Worm (Caenorhabditis elegans): ENCODE measurements around the gene F48G7.12.

Gene F48G7.12

DNA sequence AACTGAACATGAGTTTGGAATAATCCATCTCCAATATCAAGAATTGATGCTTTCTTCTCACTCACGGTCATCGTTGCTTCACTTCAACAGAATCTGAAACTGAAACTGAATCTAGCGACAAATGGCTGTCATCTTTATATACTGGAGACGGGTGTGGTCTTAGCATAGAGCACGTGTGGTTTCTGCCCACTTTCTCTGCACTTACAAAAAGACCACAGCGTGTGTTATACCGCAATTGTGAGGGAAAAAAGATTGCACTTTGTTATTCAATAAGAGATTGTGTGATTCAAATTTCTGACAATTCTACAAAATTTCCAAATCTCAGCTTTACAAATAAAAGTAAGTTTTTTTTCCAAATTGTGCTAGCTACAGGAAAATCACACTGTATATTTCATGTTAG is at the start of gene F48G7.12:
Gene F48G7.12 (minus strand): TSS at position 101 of the 400 bp plus-strand sequence.
- TF ChIP-seq lin-11 (tag; optimal IDR thresholded peaks at IDR 0.05) (no peak), Y22D7AL.16 (tag; optimal IDR thresholded peaks at IDR 0.05) (no peak), ceh-6 (GFP tag; optimal IDR thresholded peaks at IDR 0.05) (no peak), hlh-30 (tag; optimal IDR thresholded peaks at IDR 0.05; ENCODE audit: insufficient read depth) (no peak), ceh-31 (tag; optimal IDR thresholded peaks at IDR 0.05) (no peak), sox-2 (GFP tag; IDR thresholded peaks at IDR 0.05) (no peak), pat-9 (tag; optimal IDR thresholded peaks at IDR 0.05) (no peak), elt-4 (tag; optimal IDR thresholded peaks at IDR 0.05) (no peak), ahr-1 (tag; optimal IDR thresholded peaks at IDR 0.05) (no peak)

DNA sequence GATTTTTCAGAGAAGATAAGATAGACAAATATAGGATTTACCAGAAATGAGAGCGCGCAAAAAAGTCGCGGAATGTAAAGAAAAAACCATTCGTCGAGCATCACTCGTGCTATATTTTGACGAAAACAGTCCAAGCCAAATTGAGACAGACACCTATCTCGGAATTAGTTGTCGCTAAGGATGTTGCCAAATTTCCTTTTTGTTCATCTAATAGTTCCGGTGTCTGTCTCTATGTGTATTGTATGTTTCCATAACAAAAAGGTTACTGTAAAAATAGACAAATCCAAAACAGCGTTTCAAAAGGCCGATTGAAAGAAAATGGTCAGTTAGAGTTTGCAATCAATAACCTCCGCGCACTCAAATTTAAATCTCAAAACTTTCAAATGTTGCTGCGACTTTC is 48.6 kb upstream of the F48G7.12 start, which contains the start of gene srj-53:
Gene srj-53 (minus strand): TSS at position 101 of the 400 bp plus-strand sequence.
- no peak for TF ChIP-seq lim-6 (tag; optimal IDR thresholded peaks at IDR 0.05)
- no peak for TF ChIP-seq ceh-18 (tag; optimal IDR thresholded peaks at IDR 0.05)
- no peak for TF ChIP-seq ceh-14 (tag; optimal IDR thresholded peaks at IDR 0.05)
- TF ChIP-seq C38D4.7 (GFP tag; optimal IDR thresholded peaks at IDR 0.05), result no peak
- no peak for TF ChIP-seq odd-2 (tag; optimal IDR thresholded peaks at IDR 0.05)
- no peak for TF ChIP-seq rnt-1 (tag; optimal IDR thresholded peaks at IDR 0.05)
- no peak for TF ChIP-seq ceh-30 (tag; optimal IDR thresholded peaks at IDR 0.05)
- TF ChIP-seq ets-4 (tag; optimal IDR thresholded peaks at IDR 0.05), result no peak
- TF ChIP-seq ceh-31 (tag; optimal IDR thresholded peaks at IDR 0.05), result no peak
- TF ChIP-seq ceh-45 (GFP tag; IDR thresholded peaks at IDR 0.05), result no peak
- no peak for TF ChIP-seq nhr-11 (tag; optimal IDR thresholded peaks at IDR 0.05)
- TF ChIP-seq unc-42 (tag; optimal IDR thresholded peaks at IDR 0.05), result no peak
- TF ChIP-seq T23F11.4 (GFP tag; optimal IDR thresholded peaks at IDR 0.05), result no peak
- no peak for TF ChIP-seq hlh-15 (tag; optimal IDR thresholded peaks at IDR 0.05)
- no peak for TF ChIP-seq ceh-34 (tag; optimal IDR thresholded peaks at IDR 0.05)
- no peak for TF ChIP-seq zip-5 (tag; optimal IDR thresholded peaks at IDR 0.05)
- TF ChIP-seq dve-1 (tag; optimal IDR thresholded peaks at IDR 0.05), result no peak
- TF ChIP-seq unc-86 (tag; optimal IDR thresholded peaks at IDR 0.05), result no peak

ce11 chrV:692720-693422 is 46.8 kb upstream of the F48G7.12 start, which contains the start of gene srx-4:
TSS of gene srx-4 (minus strand) at chrV:692770.
- no peak for TF ChIP-seq tbx-7 (tag; optimal IDR thresholded peaks at IDR 0.05)
- TF ChIP-seq sox-4 (tag; optimal IDR thresholded peaks at IDR 0.05), result no peak
- TF ChIP-seq nfya-1 (tag; optimal IDR thresholded peaks at IDR 0.05), result no peak

ce11 chrV:689538-689937 is 43.5 kb upstream of the F48G7.12 start:
- TF ChIP-seq mec-3 (tag; optimal IDR thresholded peaks at IDR 0.05; ENCODE audit: borderline replicate concordance) (no peak), nhr-232 (tag; optimal IDR thresholded peaks at IDR 0.05) (no peak), pag-3 (tag; optimal IDR thresholded peaks at IDR 0.05; ENCODE audit: borderline replicate concordance) (no peak), ref-2 (tag; optimal IDR thresholded peaks at IDR 0.05) (no peak), ceh-45 (GFP tag; IDR thresholded peaks at IDR 0.05) (no peak), pqm-1 (tag; optimal IDR thresholded peaks at IDR 0.05) (no peak)

ce11 chrV:687384-687783 is 41.4 kb upstream of the F48G7.12 start, which contains the start of gene H25P19.1:
TSS of gene H25P19.1 (plus strand) at chrV:687684.
- TF ChIP-seq ceh-48 (tag; optimal IDR thresholded peaks at IDR 0.05) (peak; percentile 32), pros-1 (tag; optimal IDR thresholded peaks at IDR 0.05) (no peak)
